Fruit fly (Drosophila melanogaster) whole organism, larva: ENCODE data around the gene CG33230.

ENCODE experiments used
- noc ChIP-seq: fragments of 200-800 bp; sonication (Bioruptor generic); optimal IDR thresholded peaks from 3 replicates; lab custom pipeline; 2019; ENCODE audit warnings: missing biosample characterization, mild to moderate bottlenecking, missing genetic modification characterization, moderate library complexity

CG33230 gene

dm6 chr3L:1637652-1638051 lies 19.4 kb downstream of the CG33230 start, which contains the start of gene nSyb:
TSS of gene nSyb (minus strand) at chr3L:1637752.
- TF ChIP-seq noc: no peak

dm6 chr3L:1639185-1639812 lies 21.1 kb downstream of the CG33230 start, which contains the start of the genes Mettl2 and Bgb:
TSS of gene Mettl2 (minus strand) at chr3L:1639235.
TSS of gene Bgb (plus strand) at chr3L:1639711.
- TF ChIP-seq noc: no peak

dm6 chr3L:1644920-1645567 lies 26.8 kb downstream of the CG33230 start, which contains the start of the genes alphaCOP and CG13919:
TSS of gene alphaCOP (minus strand) at chr3L:1645199.
TSS of gene CG13919 (plus strand) at chr3L:1645467.
- peak; percentile 90 for TF ChIP-seq noc

- no peak for TF ChIP-seq noc
Observed at dm6 chr3L:1647276-1647919, 29.2 kb downstream of the CG33230 start, which contains the start of the genes CG17249 and Bro. TSS of gene CG17249 (minus strand) at chr3L:1647464. TSS of gene Bro (plus strand) at chr3L:1647869.

- no peak for TF ChIP-seq noc
Observed at dm6 chr3L:1648690-1649355, 30.6 kb downstream of the CG33230 start, which contains the start of gene CG13920. TSS of gene CG13920 (plus strand) at chr3L:1648944.

- no peak for TF ChIP-seq noc
Observed at dm6 chr3L:1649363-1649762, 31.1 kb downstream of the CG33230 start.

- TF ChIP-seq noc: no peak
Observed at dm6 chr3L:1652700-1653200, 34.5 kb downstream of the CG33230 start, which contains the start of the genes CG7970 and Vta1. TSS of gene CG7970 (plus strand) at chr3L:1652750. TSS of gene Vta1 (minus strand) at chr3L:1652900.

- TF ChIP-seq noc: no peak
Observed at dm6 chr3L:1653752-1654151, 35.5 kb downstream of the CG33230 start.

- no peak for TF ChIP-seq noc
Observed at dm6 chr3L:1661738-1662370, 43.6 kb downstream of the CG33230 start.

dm6 chr3L:1663531-1663930 lies 45.3 kb downstream of the CG33230 start:
- no peak for TF ChIP-seq noc

- TF ChIP-seq noc: no peak
Observed at dm6 chr3L:1664205-1664604, 46.0 kb downstream of the CG33230 start.

dm6 chr3L:1664876-1665275 lies 46.7 kb downstream of the CG33230 start, which contains the start of the genes Srrm234 and CG7974:
TSS of gene Srrm234 (minus strand) at chr3L:1665064.
TSS of gene CG7974 (plus strand) at chr3L:1665138.
- no peak for TF ChIP-seq noc

dm6 chr3L:1665544-1665943 lies 47.3 kb downstream of the CG33230 start:
- TF ChIP-seq noc: no peak

- TF ChIP-seq noc: no peak
Observed at dm6 chr3L:1667423-1667822, 49.2 kb downstream of the CG33230 start.

- peak; percentile 78 for TF ChIP-seq noc
Observed at dm6 chr3L:1668504-1668903, 50.3 kb downstream of the CG33230 start, which contains the start of gene RpL23A. TSS of gene RpL23A (minus strand) at chr3L:1668654.
